Worm (Caenorhabditis elegans): ENCODE measurements around the gene F13H10.1.

The F13H10.1 gene

ce11 chrIV:10990699-10991098 lies 13.7 kb upstream of the F13H10.1 start, which contains the start of gene F13H10.5:
Gene F13H10.5, plus strand, starts transcription at chrIV:10990999.
- TF ChIP-seq unc-62 (GFP tag; optimal IDR thresholded peaks at IDR 0.05): no peak

- no peak for TF ChIP-seq unc-62 (GFP tag; optimal IDR thresholded peaks at IDR 0.05)
Observed at ce11 chrIV:11001614-11002013, 2.8 kb upstream of the F13H10.1 start, which contains the start of gene F13H10.9. Gene F13H10.9, plus strand, starts transcription at chrIV:11001914.

- no peak for TF ChIP-seq unc-62 (GFP tag; optimal IDR thresholded peaks at IDR 0.05)
Observed at ce11 chrIV:11006383-11006782, 2.0 kb downstream of the F13H10.1 start.

ce11 chrIV:11006868-11007267 lies 2.5 kb downstream of the F13H10.1 start:
- no peak for TF ChIP-seq unc-62 (GFP tag; optimal IDR thresholded peaks at IDR 0.05)

- TF ChIP-seq unc-62 (GFP tag; optimal IDR thresholded peaks at IDR 0.05): no peak
Observed at ce11 chrIV:11008255-11008654, 3.9 kb downstream of the F13H10.1 start.

- TF ChIP-seq unc-62 (GFP tag; optimal IDR thresholded peaks at IDR 0.05): no peak
Observed at ce11 chrIV:11008996-11009395, 4.6 kb downstream of the F13H10.1 start, which contains the start of gene F13H10.6. Gene F13H10.6, plus strand, starts transcription at chrIV:11009296.

- TF ChIP-seq unc-62 (GFP tag; optimal IDR thresholded peaks at IDR 0.05): no peak
Observed at ce11 chrIV:11009928-11010327, 5.6 kb downstream of the F13H10.1 start.

- TF ChIP-seq unc-62 (GFP tag; optimal IDR thresholded peaks at IDR 0.05): no peak
Observed at ce11 chrIV:11011920-11012319, 7.5 kb downstream of the F13H10.1 start, which contains the start of gene ndx-9. Gene ndx-9, minus strand, starts transcription at chrIV:11012020.

ce11 chrIV:11015881-11016280 lies 11.5 kb downstream of the F13H10.1 start, which contains the start of gene F13H10.3:
Gene F13H10.3, minus strand, starts transcription at chrIV:11015953.
- no peak for TF ChIP-seq unc-62 (GFP tag; optimal IDR thresholded peaks at IDR 0.05)

- no peak for TF ChIP-seq unc-62 (GFP tag; optimal IDR thresholded peaks at IDR 0.05)
Observed at ce11 chrIV:11019962-11020550, 15.7 kb downstream of the F13H10.1 start, which contains the start of gene F13H10.8. Gene F13H10.8, plus strand, starts transcription at chrIV:11020517.

ce11 chrIV:11021512-11022268 lies 17.3 kb downstream of the F13H10.1 start, which contains the start of gene mogs-1:
Gene mogs-1, minus strand, starts transcription at chrIV:11021928.
- TF ChIP-seq unc-62 (GFP tag; optimal IDR thresholded peaks at IDR 0.05): no peak

ce11 chrIV:11022303-11022702 lies 17.9 kb downstream of the F13H10.1 start, which contains the start of gene alh-3:
Gene alh-3, plus strand, starts transcription at chrIV:11022603.
- TF ChIP-seq unc-62 (GFP tag; optimal IDR thresholded peaks at IDR 0.05): no peak

- TF ChIP-seq unc-62 (GFP tag; optimal IDR thresholded peaks at IDR 0.05): no peak
Observed at ce11 chrIV:11025941-11026340, 21.6 kb downstream of the F13H10.1 start.

ce11 chrIV:11026648-11027047 lies 22.3 kb downstream of the F13H10.1 start:
- TF ChIP-seq unc-62 (GFP tag; optimal IDR thresholded peaks at IDR 0.05): no peak

- no peak for TF ChIP-seq unc-62 (GFP tag; optimal IDR thresholded peaks at IDR 0.05)
Observed at ce11 chrIV:11027560-11027959, 23.2 kb downstream of the F13H10.1 start.

- no peak for TF ChIP-seq unc-62 (GFP tag; optimal IDR thresholded peaks at IDR 0.05)
Observed at ce11 chrIV:11029412-11029811, 25.0 kb downstream of the F13H10.1 start, which contains the start of gene hrg-5. Gene hrg-5, minus strand, starts transcription at chrIV:11029428.

- no peak for TF ChIP-seq unc-62 (GFP tag; optimal IDR thresholded peaks at IDR 0.05)
Observed at ce11 chrIV:11030117-11030516, 25.7 kb downstream of the F13H10.1 start.
